Worm (Caenorhabditis elegans): ENCODE results near the gene F44E7.5.

DNA sequence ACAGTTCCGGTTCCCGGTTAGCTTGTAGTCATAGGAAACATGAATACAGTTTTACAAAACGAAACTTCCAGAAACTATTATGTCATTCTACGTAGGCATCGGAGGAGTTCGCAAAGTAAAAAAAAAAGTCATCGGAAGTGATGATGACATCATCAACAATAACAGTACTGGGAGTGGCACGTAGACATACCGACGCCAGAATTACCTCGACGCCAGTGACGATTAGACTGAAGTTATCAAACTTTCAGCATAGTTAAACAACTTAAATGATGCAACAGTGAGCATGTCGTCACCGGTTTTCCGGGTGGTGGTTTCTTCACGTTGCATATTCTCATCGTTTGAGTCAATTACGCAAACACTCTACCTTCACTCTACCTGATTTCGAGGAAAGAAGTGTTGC lies 39.7 kb upstream of the F44E7.5 start:
- no peak for TF ChIP-seq him-1 (tag; optimal IDR thresholded peaks at IDR 0.05)
- TF ChIP-seq W03F9.2 (tag; optimal IDR thresholded peaks at IDR 0.05), result no peak
